Worm (Caenorhabditis elegans) whole organism, young adult: ENCODE measurements around the gene Y102F5A.1.

Experiments
- B0261.1 ChIP-seq: sonication (generic microtip); optimal IDR thresholded peaks from 2 replicates; lab custom pipeline; 2016; ENCODE audit warnings: mild to moderate bottlenecking, missing genetic modification characterization, moderate library complexity, missing compliant biosample characterization
- F22D6.2 ChIP-seq: sonication (generic microtip); optimal IDR thresholded peaks from 2 replicates; lab custom pipeline; 2016; ENCODE audit warnings: mild to moderate bottlenecking, missing genetic modification characterization, missing compliant biosample characterization
- F23B12.7 ChIP-seq: sonication (generic microtip); optimal IDR thresholded peaks from 2 replicates; lab custom pipeline; 2017; ENCODE audit warnings: missing genetic modification characterization, mild to moderate bottlenecking, missing compliant biosample characterization, antibody characterized with exemption, moderate library complexity; ENCODE audit not compliant: insufficient read depth
- F33H1.4 ChIP-seq: fragments of 200-800 bp; sonication (Bioruptor generic); IDR thresholded peaks from 2 replicates; pipeline ENCODE4 v1.3.6; 2022; ENCODE audit warnings: missing genetic modification reagents, missing genetic modification characterization, missing compliant biosample characterization
- F49E8.2 ChIP-seq: sonication (generic microtip); optimal IDR thresholded peaks from 3 replicates; lab custom pipeline; 2017; ENCODE audit warnings: missing genetic modification characterization, mild to moderate bottlenecking, missing compliant biosample characterization, antibody characterized with exemption, moderate library complexity; ENCODE audit not compliant: insufficient read depth
- F57A8.1 ChIP-seq: fragments of 200-800 bp; sonication (Bioruptor generic); optimal IDR thresholded peaks from 2 replicates; lab custom pipeline; 2018; ENCODE audit warnings: mild to moderate bottlenecking, missing genetic modification characterization, moderate library complexity, missing compliant biosample characterization
- K11D2.4 ChIP-seq: fragments of 200-800 bp; sonication (Bioruptor generic); IDR thresholded peaks from 2 replicates; pipeline ENCODE4 v1.3.6; 2022; ENCODE audit warnings: missing genetic modification reagents, missing genetic modification characterization, missing compliant biosample characterization
- Y67H2A.10 ChIP-seq: fragments of 200-800 bp; sonication (Bioruptor generic); conservative IDR thresholded peaks from 2 replicates; pipeline ENCODE4 v1.3.6; 2022; ENCODE audit warnings: missing genetic modification reagents, missing genetic modification characterization, missing compliant biosample characterization
- atf-7 ChIP-seq: sonication (generic microtip); optimal IDR thresholded peaks from 2 replicates; lab custom pipeline; 2017; ENCODE audit warnings: mild to moderate bottlenecking, missing genetic modification characterization, missing compliant biosample characterization
- bed-1 ChIP-seq: fragments of 200-800 bp; sonication (Bioruptor generic); IDR thresholded peaks from 2 replicates; pipeline ENCODE4 v1.3.6; 2022; ENCODE audit warnings: missing genetic modification reagents, missing genetic modification characterization, missing compliant biosample characterization
- ccch-3 ChIP-seq: fragments of 200-800 bp; sonication (Bioruptor generic); optimal IDR thresholded peaks from 2 replicates; lab custom pipeline; 2018; ENCODE audit warnings: mild to moderate bottlenecking, missing genetic modification characterization, missing compliant biosample characterization
- ceh-27 ChIP-seq: fragments of 200-800 bp; sonication (Bioruptor generic); optimal IDR thresholded peaks from 2 replicates; lab custom pipeline; 2018; ENCODE audit warnings: mild to moderate bottlenecking, missing genetic modification characterization, moderate library complexity, missing compliant biosample characterization
- ceh-58 ChIP-seq: fragments of 200-800 bp; sonication (Bioruptor generic); IDR thresholded peaks from 2 replicates; pipeline ENCODE4 v1.3.6; 2022; ENCODE audit warnings: missing genetic modification characterization, missing compliant biosample characterization
- ceh-79 ChIP-seq: sonication (generic microtip); optimal IDR thresholded peaks from 2 replicates; lab custom pipeline; 2017; ENCODE audit warnings: mild to moderate bottlenecking, missing genetic modification characterization, missing compliant biosample characterization
- die-1 ChIP-seq: sonication (generic microtip); optimal IDR thresholded peaks from 2 replicates; lab custom pipeline; 2016; ENCODE audit warnings: missing genotype, mild to moderate bottlenecking, missing genetic modification characterization, missing compliant biosample characterization
- efl-1 ChIP-seq: fragments of 150-350 bp; optimal IDR thresholded peaks from 2 replicates; lab custom pipeline; 2014; ENCODE audit warnings: missing biosample characterization, missing genetic modification reagents, missing genetic modification characterization
- egrh-3 ChIP-seq: fragments of 200-800 bp; sonication (Bioruptor generic); IDR thresholded peaks from 2 replicates; pipeline ENCODE4 v1.3.6; 2022; ENCODE audit warnings: missing genetic modification reagents, missing genetic modification characterization, missing compliant biosample characterization
- fkh-3 ChIP-seq: sonication (generic microtip); optimal IDR thresholded peaks from 2 replicates; lab custom pipeline; 2016; ENCODE audit warnings: mild to moderate bottlenecking, missing genetic modification characterization, missing compliant biosample characterization
- hmg-20 ChIP-seq: fragments of 200-800 bp; sonication (Bioruptor generic); IDR thresholded peaks from 2 replicates; pipeline ENCODE4 v1.3.6; 2022; ENCODE audit warnings: missing genetic modification reagents, missing genetic modification characterization, missing compliant biosample characterization
- hrde-1 ChIP-seq: sonication (generic microtip); optimal IDR thresholded peaks from 2 replicates; lab custom pipeline; 2016; ENCODE audit warnings: missing genetic modification characterization, mild to moderate bottlenecking, missing compliant biosample characterization, moderate library complexity, missing genotype, missing genetic modification reagents, borderline replicate concordance
- lin-54 ChIP-seq: fragments of 200-800 bp; sonication (Bioruptor generic); optimal IDR thresholded peaks from 2 replicates; lab custom pipeline; 2018; ENCODE audit warnings: mild to moderate bottlenecking, missing genetic modification characterization, missing compliant biosample characterization
- madf-8 ChIP-seq: fragments of 200-800 bp; sonication (Bioruptor generic); conservative IDR thresholded peaks from 2 replicates; pipeline ENCODE4 v1.3.6; 2022; ENCODE audit warnings: missing genetic modification reagents, missing genetic modification characterization, missing compliant biosample characterization
- mes-4 ChIP-seq: sonication (generic microtip); optimal IDR thresholded peaks from 2 replicates; lab custom pipeline; 2016; ENCODE audit warnings: missing genotype, missing genetic modification characterization, missing compliant biosample characterization
- nfya-2 ChIP-seq: fragments of 200-800 bp; sonication (Bioruptor generic); IDR thresholded peaks from 2 replicates; pipeline ENCODE4 v1.3.6; 2022; ENCODE audit warnings: missing genetic modification reagents, missing genetic modification characterization, missing compliant biosample characterization
- nhr-120 ChIP-seq: fragments of 200-800 bp; sonication (Bioruptor generic); IDR thresholded peaks from 2 replicates; pipeline ENCODE4 v1.3.6; 2022; ENCODE audit warnings: missing genetic modification characterization, missing compliant biosample characterization
- nhr-179 ChIP-seq: sonication (generic microtip); optimal IDR thresholded peaks from 2 replicates; lab custom pipeline; 2016; ENCODE audit warnings: mild to moderate bottlenecking, missing genetic modification characterization, missing compliant biosample characterization
- nhr-27 ChIP-seq: fragments of 200-800 bp; sonication (Bioruptor generic); optimal IDR thresholded peaks from 2 replicates; lab custom pipeline; 2018; ENCODE audit warnings: mild to moderate bottlenecking, missing genetic modification characterization, moderate library complexity, missing compliant biosample characterization
- nhr-90 ChIP-seq: sonication (generic microtip); optimal IDR thresholded peaks from 2 replicates; lab custom pipeline; 2016; ENCODE audit warnings: missing genotype, mild to moderate bottlenecking, missing genetic modification characterization, missing compliant biosample characterization
- rec-8 ChIP-seq, 2 experiments: sonication (generic microtip); optimal IDR thresholded peaks; 2 replicates each; lab custom pipeline; 2016; ENCODE audit warnings: mild to moderate bottlenecking in 2 of 2, missing genetic modification characterization in 2 of 2, missing genetic modification reagents in 2 of 2, missing genotype in 2 of 2, missing biosample characterization in 1 of 2, missing compliant biosample characterization in 1 of 2, moderate library complexity in 1 of 2
- rpc-1 ChIP-seq, 2 experiments: fragments of 150-350 bp in 1 of 2; sonication (generic microtip) in 1 of 2; optimal IDR thresholded peaks; 2 replicates each; lab custom pipeline; 2014 to 2018; ENCODE audit warnings: missing biosample characterization in 1 of 2, missing genetic modification characterization in 1 of 2, missing genetic modification reagents in 1 of 2, missing genotype in 1 of 2
- sea-2 ChIP-seq: fragments of 200-800 bp; sonication (Bioruptor generic); IDR thresholded peaks from 2 replicates; pipeline ENCODE4 v1.3.6; 2022; ENCODE audit warnings: missing genetic modification characterization, missing compliant biosample characterization
- snpc-4 ChIP-seq, 5 experiments: fragments of 150-350 bp in 1 of 5; sonication (generic microtip) in 4 of 5; optimal IDR thresholded peaks; 2 replicates each; lab custom pipeline; 2014 to 2018; ENCODE audit warnings: missing genetic modification characterization in 5 of 5, missing biosample characterization in 3 of 5, antibody characterized with exemption in 2 of 5, mild to moderate bottlenecking in 2 of 5, missing compliant biosample characterization in 2 of 5, missing genotype in 2 of 5, moderate library complexity in 2 of 5, missing genetic modification reagents in 1 of 5
- sptf-2 ChIP-seq: fragments of 200-800 bp; sonication (Bioruptor generic); optimal IDR thresholded peaks from 2 replicates; lab custom pipeline; 2018; ENCODE audit warnings: mild to moderate bottlenecking, missing genetic modification characterization, missing compliant biosample characterization
- tbp1 ChIP-seq: fragments of 200-800 bp; sonication (Bioruptor generic); optimal IDR thresholded peaks from 2 replicates; lab custom pipeline; 2018; ENCODE audit warnings: mild to moderate bottlenecking, missing genetic modification characterization, missing compliant biosample characterization
- zfh-2 ChIP-seq: fragments of 200-800 bp; sonication (Bioruptor generic); conservative IDR thresholded peaks from 2 replicates; pipeline ENCODE4 v1.3.6; 2022; ENCODE audit warnings: missing genetic modification reagents, missing genetic modification characterization, missing compliant biosample characterization
- ztf-18 ChIP-seq: sonication (generic microtip); optimal IDR thresholded peaks from 2 replicates; lab custom pipeline; 2016; ENCODE audit warnings: missing genotype, mild to moderate bottlenecking, missing genetic modification characterization, missing compliant biosample characterization
- ztf-6 ChIP-seq: fragments of 200-800 bp; sonication (Bioruptor generic); IDR thresholded peaks from 2 replicates; pipeline ENCODE4 v1.3.6; 2022; ENCODE audit warnings: missing genetic modification reagents, missing genetic modification characterization, missing compliant biosample characterization

The Y102F5A.1 gene

ce11 chrX:11814667-11815066 is 30.5 kb upstream of the Y102F5A.1 start, which contains the start of gene C34E11.2:
Gene C34E11.2, minus strand, starts transcription at chrX:11814750.
- TF ChIP-seq snpc-4 (GFP tag; optimal IDR thresholded peaks at IDR 0.05; lab: Kevin White, UChicago) (no peak), snpc-4 (tag; optimal IDR thresholded peaks at IDR 0.05; lab: Kevin White, UChicago) (no peak), die-1 (tag; lab: Kevin White, UChicago) (no peak), atf-7 (no peak), mes-4 (tag; lab: Kevin White, UChicago) (no peak), nhr-90 (tag; lab: Kevin White, UChicago) (no peak), nhr-179 (tag; lab: Kevin White, UChicago) (no peak), ceh-79 (tag; lab: Kevin White, UChicago) (no peak), Y67H2A.10 (no peak), madf-8 (GFP tag; lab: Robert Waterston, UW) (no peak), sptf-2 (GFP tag; lab: Kevin White, UChicago) (no peak), ztf-18 (tag; lab: Kevin White, UChicago) (no peak), zfh-2 (GFP tag; lab: Robert Waterston, UW) (peak; percentile 88), fkh-3 (tag; lab: Kevin White, UChicago) (no peak), hmg-20 (no peak), F22D6.2 (tag; lab: Kevin White, UChicago) (no peak), egrh-3 (GFP tag; lab: Robert Waterston, UW) (peak; percentile 59; the same call in 1 of the 2 replicates), nhr-120 (GFP tag; lab: Robert Waterston, UW) (no peak)
- TF ChIP-seq, all 124 proteins: peak for 2

ce11 chrX:11806175-11806853 is 22.2 kb upstream of the Y102F5A.1 start:
- TF ChIP-seq ztf-6 (GFP tag; lab: Robert Waterston, UW), result no peak
- TF ChIP-seq efl-1 (GFP tag; lab: Kevin White, UChicago), result no peak
- TF ChIP-seq F23B12.7 (tag; lab: Kevin White, UChicago), result no peak
- TF ChIP-seq ceh-79 (tag; lab: Kevin White, UChicago), result no peak
- no peak for TF ChIP-seq F33H1.4
- TF ChIP-seq rec-8 (tag; optimal IDR thresholded peaks at IDR 0.05; lab: Kevin White, UChicago), result no peak
- TF ChIP-seq nhr-27 (tag; lab: Kevin White, UChicago), result no peak
- TF ChIP-seq rpc-1 (optimal IDR thresholded peaks at IDR 0.05; lab: Kevin White, UChicago), result peak; percentile 39
- peak; percentile 72 for TF ChIP-seq rpc-1 (tag; optimal IDR thresholded peaks at IDR 0.05; lab: Kevin White, UChicago)
- TF ChIP-seq nfya-2, result no peak
- TF ChIP-seq sptf-2 (GFP tag; lab: Kevin White, UChicago), result no peak
- TF ChIP-seq ccch-3 (GFP tag; lab: Kevin White, UChicago), result no peak
- TF ChIP-seq tbp1, result peak; percentile 80
- TF ChIP-seq mes-4 (tag; lab: Kevin White, UChicago), result no peak
- TF ChIP-seq ceh-58 (GFP tag; lab: Robert Waterston, UW), result no peak
- TF ChIP-seq hrde-1, result no peak
- no peak for TF ChIP-seq lin-54 (GFP tag; lab: Kevin White, UChicago)
- peak; percentile 71 for TF ChIP-seq zfh-2 (GFP tag; lab: Robert Waterston, UW)
- TF ChIP-seq bed-1 (GFP tag; lab: Robert Waterston, UW), result no peak
- TF ChIP-seq F57A8.1 (GFP tag; lab: Kevin White, UChicago), result no peak
- TF ChIP-seq fkh-3 (tag; lab: Kevin White, UChicago), result no peak
- TF ChIP-seq K11D2.4 (GFP tag; lab: Robert Waterston, UW), result no peak
- no peak for TF ChIP-seq F49E8.2 (tag; lab: Kevin White, UChicago)
- no peak for TF ChIP-seq sea-2
- peak; percentile 45 for TF ChIP-seq B0261.1 (tag; lab: Kevin White, UChicago)
- TF ChIP-seq ceh-27 (GFP tag; lab: Kevin White, UChicago), result no peak
- TF ChIP-seq, all 124 proteins: peak for 4
